Worm (Caenorhabditis elegans): ENCODE data around the gene srbc-61.

ce11 chrV:17512763-17513162 is 36.2 kb downstream of the srbc-61 start:
- TF ChIP-seq T26A5.8 (tag; optimal IDR thresholded peaks at IDR 0.05) (no peak), ztf-6 (GFP tag; IDR thresholded peaks at IDR 0.05) (no peak), ama-1 (optimal IDR thresholded peaks at IDR 0.05) (no peak), ama-1 (GFP tag; optimal IDR thresholded peaks at IDR 0.05) (no peak)
